Worm (Caenorhabditis elegans): ENCODE data around the gene T19C3.2.

T19C3.2 gene

ce11 chrIII:646454-646853 lies 29.1 kb upstream of the T19C3.2 start, which contains the start of gene orai-1:
TSS of gene orai-1 (plus strand) at chrIII:646754.
- TF ChIP-seq zip-8 (tag; optimal IDR thresholded peaks at IDR 0.05) (peak; percentile 18), M03D4.4 (tag; optimal IDR thresholded peaks at IDR 0.05) (no peak), sem-2 (GFP tag; optimal IDR thresholded peaks at IDR 0.05) (no peak), cnd-1 (tag; optimal IDR thresholded peaks at IDR 0.05) (no peak), unc-39 (tag; optimal IDR thresholded peaks at IDR 0.05) (no peak), pha-4 (tag; optimal IDR thresholded peaks at IDR 0.05) (no peak), ceh-83 (GFP tag; optimal IDR thresholded peaks at IDR 0.05) (no peak)

ce11 chrIII:644660-645059 lies 27.3 kb upstream of the T19C3.2 start:
- TF ChIP-seq cnd-1 (tag; optimal IDR thresholded peaks at IDR 0.05): no peak
- no peak for TF ChIP-seq unc-62 (GFP tag; optimal IDR thresholded peaks at IDR 0.05)
- TF ChIP-seq lsy-2 (tag; optimal IDR thresholded peaks at IDR 0.05): no peak
- no peak for TF ChIP-seq elt-1 (tag; optimal IDR thresholded peaks at IDR 0.05; ENCODE audit: borderline replicate concordance, insufficient read depth)
- TF ChIP-seq hlh-1 (tag; optimal IDR thresholded peaks at IDR 0.05): no peak
- TF ChIP-seq tbx-8 (GFP tag; optimal IDR thresholded peaks at IDR 0.05): no peak
- TF ChIP-seq mls-2 (tag; optimal IDR thresholded peaks at IDR 0.05): no peak
- no peak for TF ChIP-seq unc-120 (tag; optimal IDR thresholded peaks at IDR 0.05; ENCODE audit: poor library complexity, severe bottlenecking)
- no peak for TF ChIP-seq nhr-76 (tag; optimal IDR thresholded peaks at IDR 0.05)
- no peak for TF ChIP-seq sptf-1 (tag; optimal IDR thresholded peaks at IDR 0.05)
- no peak for TF ChIP-seq ztf-11 (tag; optimal IDR thresholded peaks at IDR 0.05)
- TF ChIP-seq zip-8 (tag; optimal IDR thresholded peaks at IDR 0.05): no peak
- TF ChIP-seq ceh-43 (GFP tag; optimal IDR thresholded peaks at IDR 0.05): no peak
- no peak for TF ChIP-seq lin-32 (GFP tag; optimal IDR thresholded peaks at IDR 0.05)
- no peak for TF ChIP-seq snpc-4 (tag; optimal IDR thresholded peaks at IDR 0.05)
- no peak for TF ChIP-seq drap-1 (GFP tag; optimal IDR thresholded peaks at IDR 0.05)

ce11 chrIII:641759-642158 lies 24.4 kb upstream of the T19C3.2 start, which contains the start of gene W06E11.1:
TSS of gene W06E11.1 (plus strand) at chrIII:642059.
- TF ChIP-seq unc-120 (tag; optimal IDR thresholded peaks at IDR 0.05; ENCODE audit: poor library complexity, severe bottlenecking) (no peak), ztf-11 (tag; optimal IDR thresholded peaks at IDR 0.05) (no peak), sem-2 (GFP tag; optimal IDR thresholded peaks at IDR 0.05) (no peak), zip-8 (tag; optimal IDR thresholded peaks at IDR 0.05) (no peak), lin-13 (tag; optimal IDR thresholded peaks at IDR 0.05) (no peak)

ce11 chrIII:640198-640803 lies 22.9 kb upstream of the T19C3.2 start, which contains the start of the genes tag-266 and tag-267:
TSS of gene tag-266 (minus strand) at chrIII:640226.
TSS of gene tag-267 (plus strand) at chrIII:640790.
- TF ChIP-seq sem-2 (GFP tag; optimal IDR thresholded peaks at IDR 0.05): peak; percentile 28
- TF ChIP-seq nhr-2 (tag; optimal IDR thresholded peaks at IDR 0.05): no peak
- peak; percentile 79 for TF ChIP-seq nhr-237 (tag; optimal IDR thresholded peaks at IDR 0.05)
- TF ChIP-seq elt-1 (tag; optimal IDR thresholded peaks at IDR 0.05; ENCODE audit: borderline replicate concordance, insufficient read depth): no peak
- no peak for TF ChIP-seq snpc-4 (tag; optimal IDR thresholded peaks at IDR 0.05)
- TF ChIP-seq flh-1 (GFP tag; optimal IDR thresholded peaks at IDR 0.05): no peak
- TF ChIP-seq ztf-11 (tag; optimal IDR thresholded peaks at IDR 0.05): no peak
- no peak for TF ChIP-seq mab-5 (tag; optimal IDR thresholded peaks at IDR 0.05)
- peak; percentile 5 for TF ChIP-seq ceh-83 (GFP tag; optimal IDR thresholded peaks at IDR 0.05)
- peak; percentile 65 for TF ChIP-seq tbx-8 (GFP tag; optimal IDR thresholded peaks at IDR 0.05)
- TF ChIP-seq lin-13 (tag; optimal IDR thresholded peaks at IDR 0.05): peak; percentile 41
- TF ChIP-seq sptf-1 (tag; optimal IDR thresholded peaks at IDR 0.05): peak; percentile 89
- TF ChIP-seq cnd-1 (tag; optimal IDR thresholded peaks at IDR 0.05): peak; percentile 65
- TF ChIP-seq lin-32 (GFP tag; optimal IDR thresholded peaks at IDR 0.05): no peak
- no peak for TF ChIP-seq unc-62 (GFP tag; optimal IDR thresholded peaks at IDR 0.05)
- no peak for TF ChIP-seq blmp-1 (tag; optimal IDR thresholded peaks at IDR 0.05)
- TF ChIP-seq ces-1 (GFP tag; optimal IDR thresholded peaks at IDR 0.05): peak; percentile 63
- peak; percentile 63 for TF ChIP-seq mep-1 (tag; optimal IDR thresholded peaks at IDR 0.05)
- TF ChIP-seq ham-2 (GFP tag; optimal IDR thresholded peaks at IDR 0.05): no peak
- peak; percentile 4 for TF ChIP-seq ceh-39 (tag; optimal IDR thresholded peaks at IDR 0.05)
- TF ChIP-seq bed-3 (GFP tag; optimal IDR thresholded peaks at IDR 0.05): peak; percentile 64
- TF ChIP-seq nhr-12 (tag; optimal IDR thresholded peaks at IDR 0.05): no peak
- TF ChIP-seq lsy-2 (tag; optimal IDR thresholded peaks at IDR 0.05): peak; percentile 70
- TF ChIP-seq drap-1 (GFP tag; optimal IDR thresholded peaks at IDR 0.05): peak; percentile 61
- no peak for TF ChIP-seq nhr-76 (tag; optimal IDR thresholded peaks at IDR 0.05)
- TF ChIP-seq unc-120 (tag; optimal IDR thresholded peaks at IDR 0.05; ENCODE audit: poor library complexity, severe bottlenecking): peak; percentile 15
- no peak for TF ChIP-seq pha-4 (tag; optimal IDR thresholded peaks at IDR 0.05)
- no peak for TF ChIP-seq elt-3 (tag; optimal IDR thresholded peaks at IDR 0.05)
- TF ChIP-seq M03D4.4 (tag; optimal IDR thresholded peaks at IDR 0.05): peak; percentile 64
- no peak for TF ChIP-seq unc-39 (tag; optimal IDR thresholded peaks at IDR 0.05)
- peak; percentile 35 for TF ChIP-seq mls-2 (tag; optimal IDR thresholded peaks at IDR 0.05)
- TF ChIP-seq ceh-43 (GFP tag; optimal IDR thresholded peaks at IDR 0.05): no peak
- no peak for TF ChIP-seq hlh-1 (tag; optimal IDR thresholded peaks at IDR 0.05)
- no peak for TF ChIP-seq zip-8 (tag; optimal IDR thresholded peaks at IDR 0.05)
- no peak for TF ChIP-seq nhr-28 (tag; optimal IDR thresholded peaks at IDR 0.05)
